Worm (Caenorhabditis elegans): Measurements from ENCODE around the gene T01G1.4.

The T01G1.4 gene

ce11 chrIV:11377439-11377838, 16.1 kb upstream of the T01G1.4 start (continued):
- TF ChIP-seq egl-44 (GFP tag; IDR thresholded peaks at IDR 0.05) (0 out of 2 replicates have a peak, but pooled peaks have one; percentile 55), attf-6 (GFP tag; IDR thresholded peaks at IDR 0.05) (peak; percentile 86), F23B12.7 (tag; optimal IDR thresholded peaks at IDR 0.05; ENCODE audit: insufficient read depth) (no peak), hsf-1 (GFP tag; IDR thresholded peaks at IDR 0.05) (peak; percentile 81), snpc-4 (GFP tag; optimal IDR thresholded peaks at IDR 0.05) (no peak), snpc-4 (tag; optimal IDR thresholded peaks at IDR 0.05) (peak in 2 of 4 experiments; percentile 14 to 24), T26A5.8 (tag; optimal IDR thresholded peaks at IDR 0.05) (peak; percentile 72), F39B2.1 (GFP tag; IDR thresholded peaks at IDR 0.05) (0 out of 2 replicates have a peak, but pooled peaks have one; percentile 35), lin-54 (GFP tag; optimal IDR thresholded peaks at IDR 0.05) (peak; percentile 71), B0336.3 (GFP tag; IDR thresholded peaks at IDR 0.05) (peak; percentile 84), repo-1 (tag; optimal IDR thresholded peaks at IDR 0.05) (peak; percentile 55), nhr-27 (tag; optimal IDR thresholded peaks at IDR 0.05) (peak; percentile 11), B0035.1 (tag; optimal IDR thresholded peaks at IDR 0.05) (no peak), tbp1 (GFP tag; optimal IDR thresholded peaks at IDR 0.05) (peak; percentile 57), mcd-1 (GFP tag; IDR thresholded peaks at IDR 0.05) (no peak), cebp-2 (GFP tag; IDR thresholded peaks at IDR 0.05) (peak; percentile 63; the same call in 1 of the 2 replicates), madf-6 (GFP tag; IDR thresholded peaks at IDR 0.05) (peak; percentile 86), dox-1 (GFP tag; IDR thresholded peaks at IDR 0.05) (no peak; the same call in 1 of the 2 replicates), zim-3 (tag; optimal IDR thresholded peaks at IDR 0.05) (no peak), Y95B8A.8 (GFP tag; IDR thresholded peaks at IDR 0.05) (peak; percentile 88), D2030.7 (GFP tag; IDR thresholded peaks at IDR 0.05) (peak; percentile 52), nfya-2 (GFP tag; IDR thresholded peaks at IDR 0.05) (no peak), let-607 (tag; optimal IDR thresholded peaks at IDR 0.05) (no peak), zfh-2 (GFP tag; conservative IDR thresholded peaks at IDR 0.05) (no peak), snpc-3.4 (tag; optimal IDR thresholded peaks at IDR 0.05) (peak; percentile 60), xnd-1 (tag; optimal IDR thresholded peaks at IDR 0.05) (peak; percentile 47), F22D6.2 (tag; optimal IDR thresholded peaks at IDR 0.05) (no peak), die-1 (tag; optimal IDR thresholded peaks at IDR 0.05) (peak; percentile 56), ekl-4 (GFP tag; IDR thresholded peaks at IDR 0.05) (peak; percentile 88), Y79H2A.3 (GFP tag; conservative IDR thresholded peaks at IDR 0.05) (peak; percentile 91)

ce11 chrIV:11375713-11376112, 14.4 kb upstream of the T01G1.4 start:
- TF ChIP-seq pbrm-1 (GFP tag; IDR thresholded peaks at IDR 0.05) = 0 out of 2 replicates have a peak, but pooled peaks have one; percentile 9
- 0 out of 2 replicates have a peak, but pooled peaks have one; percentile 4 for TF ChIP-seq F39B2.1 (GFP tag; IDR thresholded peaks at IDR 0.05)
- TF ChIP-seq dpff-1 (tag; optimal IDR thresholded peaks at IDR 0.05) = no peak
- TF ChIP-seq nfyb-1 (GFP tag; IDR thresholded peaks at IDR 0.05) = 0 out of 2 replicates have a peak, but pooled peaks have one; percentile 19
- peak; percentile 9; the same call in 1 of the 2 replicates for TF ChIP-seq Y56A3A.18 (GFP tag; IDR thresholded peaks at IDR 0.05)
- TF ChIP-seq snpc-4 (GFP tag; optimal IDR thresholded peaks at IDR 0.05) = no peak
- no peak for TF ChIP-seq snpc-4 (tag; optimal IDR thresholded peaks at IDR 0.05)

ce11 chrIV:11372366-11372997, 11.2 kb upstream of the T01G1.4 start, which contains the start of gene cbd-1:
Gene cbd-1, plus strand, starts transcription at chrIV:11372991.
- TF ChIP-seq lin-26 (GFP tag; IDR thresholded peaks at IDR 0.05) (no peak), ekl-4 (GFP tag; IDR thresholded peaks at IDR 0.05) (0 out of 2 replicates have a peak, but pooled peaks have one; percentile 48), madf-6 (GFP tag; IDR thresholded peaks at IDR 0.05) (peak; percentile 97), lin-35 (GFP tag; optimal IDR thresholded peaks at IDR 0.05) (peak in 1 of 3 experiments; percentile 41), repo-1 (tag; optimal IDR thresholded peaks at IDR 0.05) (no peak), F33H1.4 (GFP tag; IDR thresholded peaks at IDR 0.05) (peak; percentile 82), madf-8 (GFP tag; conservative IDR thresholded peaks at IDR 0.05) (peak; percentile 92), lin-54 (GFP tag; optimal IDR thresholded peaks at IDR 0.05) (peak; percentile 30), tlf-1 (GFP tag; optimal IDR thresholded peaks at IDR 0.05) (peak; percentile 73), Y79H2A.3 (GFP tag; conservative IDR thresholded peaks at IDR 0.05) (peak; percentile 70; the same call in 1 of the 2 replicates), hmg-1.2 (GFP tag; IDR thresholded peaks at IDR 0.05) (peak; percentile 27; the same call in 1 of the 2 replicates), ccch-3 (GFP tag; optimal IDR thresholded peaks at IDR 0.05) (no peak), Y53F4B.3 (GFP tag; IDR thresholded peaks at IDR 0.05) (0 out of 2 replicates have a peak, but pooled peaks have one; percentile 18), ceh-91 (GFP tag; IDR thresholded peaks at IDR 0.05) (peak; percentile 91), F55B11.4 (tag; optimal IDR thresholded peaks at IDR 0.05; ENCODE audit: borderline replicate concordance, insufficient read depth) (no peak)

All from whole organism, young adult.